Worm (Caenorhabditis elegans): ENCODE results near the gene F54G2.1.

ce11 chrX:2712984-2713383 lies 48.8 kb upstream of the F54G2.1 start:
- TF ChIP-seq hlh-30 (tag; optimal IDR thresholded peaks at IDR 0.05; ENCODE audit: insufficient read depth) (no peak), ceh-2 (tag; optimal IDR thresholded peaks at IDR 0.05) (no peak), fkh-10 (GFP tag; optimal IDR thresholded peaks at IDR 0.05) (no peak), ama-1 (optimal IDR thresholded peaks at IDR 0.05) (no peak), pha-4 (tag; optimal IDR thresholded peaks at IDR 0.05) (no peak), elt-2 (tag; optimal IDR thresholded peaks at IDR 0.05) (no peak), hlh-8 (tag; optimal IDR thresholded peaks at IDR 0.05) (no peak), ceh-31 (tag; optimal IDR thresholded peaks at IDR 0.05) (no peak), che-1 (tag; optimal IDR thresholded peaks at IDR 0.05) (no peak), hlh-13 (GFP tag; optimal IDR thresholded peaks at IDR 0.05) (no peak), K09A11.1 (tag; optimal IDR thresholded peaks at IDR 0.05; ENCODE audit: insufficient read depth) (no peak), unc-55 (GFP tag; optimal IDR thresholded peaks at IDR 0.05) (no peak), sdc-2 (tag; optimal IDR thresholded peaks at IDR 0.05) (no peak), unc-3 (GFP tag; conservative IDR thresholded peaks at IDR 0.05) (no peak), unc-3 (tag; optimal IDR thresholded peaks at IDR 0.05) (no peak)

Measured in whole organism, late embryonic.